Worm (Caenorhabditis elegans) whole organism, late embryonic: ENCODE measurements around the gene klp-19.

ENCODE experiments used
- K02D7.2 ChIP-seq: sonication (generic microtip); optimal IDR thresholded peaks from 2 replicates; lab custom pipeline; 2017; ENCODE audit warnings: mild to moderate bottlenecking, missing genetic modification characterization, missing compliant biosample characterization
- T23F11.4 ChIP-seq: fragments of 200-800 bp; sonication (Bioruptor generic); optimal IDR thresholded peaks from 2 replicates; lab custom pipeline; 2018; ENCODE audit warnings: mild to moderate bottlenecking, missing genetic modification characterization, missing compliant biosample characterization
- ama-1 ChIP-seq: fragments of 150-350 bp; optimal IDR thresholded peaks from 2 replicates; lab custom pipeline; 2014
- ceh-30 ChIP-seq: fragments of 150-350 bp; optimal IDR thresholded peaks from 2 replicates; lab custom pipeline; 2014; ENCODE audit warnings: missing biosample characterization, missing genetic modification characterization
- hlh-8 ChIP-seq: sonication (generic microtip); optimal IDR thresholded peaks from 2 replicates; lab custom pipeline; 2016; ENCODE audit warnings: missing genotype, missing genetic modification characterization, missing compliant biosample characterization
- lim-6 ChIP-seq: sonication (generic microtip); optimal IDR thresholded peaks from 2 replicates; lab custom pipeline; 2016; ENCODE audit warnings: missing genetic modification characterization, missing compliant biosample characterization
- npax-4 ChIP-seq: sonication (generic microtip); optimal IDR thresholded peaks from 2 replicates; lab custom pipeline; 2016; ENCODE audit warnings: missing genetic modification characterization, missing compliant biosample characterization
- unc-86 ChIP-seq: sonication (generic microtip); optimal IDR thresholded peaks from 2 replicates; lab custom pipeline; 2016; ENCODE audit warnings: missing genetic modification characterization, missing compliant biosample characterization

DNA sequence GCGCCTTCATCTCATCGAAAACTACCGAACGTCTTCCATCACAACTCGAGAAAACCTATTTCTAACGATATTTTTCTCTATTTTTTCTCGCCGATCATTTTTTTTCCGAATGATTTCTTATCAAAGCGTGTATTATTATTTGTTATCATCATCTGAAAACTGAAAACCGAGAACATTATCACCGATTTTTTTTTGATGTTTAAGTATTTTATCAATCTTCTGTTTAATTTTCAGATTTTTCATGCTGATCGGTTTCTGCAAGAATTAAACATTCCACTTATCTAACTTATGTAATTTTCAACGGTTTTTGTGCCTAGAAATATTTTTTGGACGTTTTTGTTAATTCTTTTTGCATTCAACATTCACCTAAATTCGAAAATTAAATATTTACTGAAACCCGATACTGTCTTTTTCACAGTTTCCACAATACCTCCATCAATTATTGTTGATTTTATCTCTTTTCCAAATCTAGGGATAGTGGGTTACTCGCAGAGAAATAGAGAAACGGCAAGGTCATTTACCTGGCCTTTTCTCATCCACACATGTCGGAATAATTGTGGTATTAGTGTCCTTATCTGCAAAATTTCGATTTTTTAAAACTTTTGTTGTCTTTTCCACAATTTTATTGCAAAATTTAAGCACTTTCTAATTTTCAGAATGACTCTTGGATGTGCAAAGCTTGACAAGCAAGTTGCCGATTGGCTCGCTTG is 8.2 kb downstream of the klp-19 start, which contains the start of gene pgm-2:
- TF ChIP-seq lim-6 (no peak), ama-1 (lab: Kevin White, UChicago) (no peak), K02D7.2 (tag; lab: Kevin White, UChicago) (no peak), T23F11.4 (GFP tag; lab: Kevin White, UChicago) (no peak), unc-86 (tag; lab: Kevin White, UChicago) (no peak), ceh-30 (tag; lab: Kevin White, UChicago) (no peak), hlh-8 (tag; lab: Kevin White, UChicago) (no peak), npax-4 (tag; lab: Kevin White, UChicago) (no peak)
